Worm (Caenorhabditis elegans): ENCODE measurements around the gene C17H12.2.

The C17H12.2 gene

DNA sequence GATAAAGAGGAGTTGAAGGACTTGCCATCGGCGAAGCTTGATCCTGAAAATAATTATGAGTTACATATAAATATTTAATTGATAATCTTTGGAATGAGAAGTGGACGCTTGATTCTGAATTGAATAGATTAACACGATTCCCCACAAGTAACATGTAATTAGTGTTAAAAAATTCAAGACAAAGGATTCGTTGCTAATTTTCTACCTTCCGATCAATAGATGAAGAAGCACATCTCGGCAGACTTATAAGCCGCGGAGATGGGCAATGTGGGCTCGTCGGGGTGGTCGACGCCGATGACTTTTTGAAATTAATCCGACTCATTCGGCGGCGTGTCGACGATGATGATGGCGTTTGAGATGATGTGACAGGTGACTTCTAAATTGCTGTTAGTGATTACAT is 43.2 kb downstream of the C17H12.2 start:
- TF ChIP-seq ztf-11 (tag; optimal IDR thresholded peaks at IDR 0.05) (no peak), unc-62 (GFP tag; optimal IDR thresholded peaks at IDR 0.05 in 1 of 2) (peak in 1 of 2 experiments; percentile 71), unc-62 (tag; optimal IDR thresholded peaks at IDR 0.05) (no peak), snpc-1.2 (GFP tag; IDR thresholded peaks at IDR 0.05) (0 out of 2 replicates have a peak, but pooled peaks have one; percentile 6)

DNA sequence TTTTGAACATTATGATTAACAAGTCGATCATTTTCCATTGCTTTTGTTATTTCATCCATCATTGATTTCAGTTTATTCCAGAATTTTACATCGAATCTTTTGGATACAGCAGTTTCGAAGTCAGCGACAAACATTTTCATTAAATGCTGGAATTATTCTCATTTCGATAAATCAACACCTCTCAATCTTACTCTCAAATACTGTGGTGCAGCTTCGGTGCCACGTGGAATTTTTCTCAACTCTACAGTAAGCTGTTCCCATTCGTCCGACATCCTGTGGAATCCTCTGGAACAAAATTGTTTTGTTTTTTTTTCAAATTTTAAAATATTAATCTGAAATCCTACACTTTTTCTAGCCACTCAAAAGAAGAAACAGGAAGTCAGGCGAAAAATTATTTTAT is 48.1 kb downstream of the C17H12.2 start, which contains the start of gene smg-7:
TSS of gene smg-7 (minus strand) at position 285 of the 400 bp plus-strand sequence.
- 0 out of 2 replicates have a peak, but pooled peaks have one; percentile 12 for TF ChIP-seq tra-1 (GFP tag; IDR thresholded peaks at IDR 0.05)
- TF ChIP-seq F26F4.8 (GFP tag; conservative IDR thresholded peaks at IDR 0.05) = no peak
- no peak for TF ChIP-seq mdt-29 (GFP tag; IDR thresholded peaks at IDR 0.05)
- TF ChIP-seq zfp-2 (tag; optimal IDR thresholded peaks at IDR 0.05) = no peak
- no peak for TF ChIP-seq hmg-1.1 (GFP tag; IDR thresholded peaks at IDR 0.05)
- peak; percentile 88 for TF ChIP-seq aha-1 (tag)
- no peak for TF ChIP-seq daf-8 (GFP tag; IDR thresholded peaks at IDR 0.05)
- no peak for TF ChIP-seq zip-11 (GFP tag; IDR thresholded peaks at IDR 0.05)
- peak; percentile 60 for TF ChIP-seq ama-1 (optimal IDR thresholded peaks at IDR 0.05)
- no peak for TF ChIP-seq ztf-11 (tag; optimal IDR thresholded peaks at IDR 0.05)
- no peak for TF ChIP-seq hif-1 (tag; optimal IDR thresholded peaks at IDR 0.05)
- no peak for TF ChIP-seq lin-1 (GFP tag; IDR thresholded peaks at IDR 0.05)
- no peak for TF ChIP-seq aly-2 (tag; optimal IDR thresholded peaks at IDR 0.05)
- TF ChIP-seq ZK337.2 (GFP tag; IDR thresholded peaks at IDR 0.05) = no peak
- peak in 1 of 2 experiments; percentile 85 for TF ChIP-seq unc-62 (GFP tag; optimal IDR thresholded peaks at IDR 0.05 in 1 of 2)
- no peak for TF ChIP-seq unc-62 (tag; optimal IDR thresholded peaks at IDR 0.05)
- TF ChIP-seq nhr-48 (tag; optimal IDR thresholded peaks at IDR 0.05) = no peak
- TF ChIP-seq set-16 (GFP tag; IDR thresholded peaks at IDR 0.05) = no peak
- no peak for TF ChIP-seq nhr-77 (tag; optimal IDR thresholded peaks at IDR 0.05)
- TF ChIP-seq ceh-32 (tag; optimal IDR thresholded peaks at IDR 0.05; ENCODE audit: poor library complexity) = no peak
- TF ChIP-seq nhr-76 (tag; optimal IDR thresholded peaks at IDR 0.05) = no peak
- TF ChIP-seq daf-16 (GFP tag; optimal IDR thresholded peaks at IDR 0.05) = no peak
- no peak for TF ChIP-seq daf-16 (tag; optimal IDR thresholded peaks at IDR 0.05)
- no peak for TF ChIP-seq lin-29 (GFP tag; IDR thresholded peaks at IDR 0.05)
- no peak for TF ChIP-seq spr-3 (GFP tag; optimal IDR thresholded peaks at IDR 0.05)
- TF ChIP-seq lsy-2 (tag; optimal IDR thresholded peaks at IDR 0.05) = no peak
- TF ChIP-seq Y105C5A.15 (GFP tag; IDR thresholded peaks at IDR 0.05) = no peak

ce11 chrIV:6740190-6740589 is 50.1 kb downstream of the C17H12.2 start, which contains the start of gene Y73B6A.3:
Y73B6A.3 (minus strand) TSS chrIV:6740290.
- TF ChIP-seq F10B5.3 (tag; optimal IDR thresholded peaks at IDR 0.05) = no peak
- TF ChIP-seq aha-1 (tag) = no peak
- no peak for TF ChIP-seq nhr-111 (GFP tag; optimal IDR thresholded peaks at IDR 0.05)
- TF ChIP-seq arid-1 (GFP tag; conservative IDR thresholded peaks at IDR 0.05) = no peak
- no peak for TF ChIP-seq nhr-6 (tag; optimal IDR thresholded peaks at IDR 0.05)
- TF ChIP-seq daf-16 (GFP tag; optimal IDR thresholded peaks at IDR 0.05) = no peak
- TF ChIP-seq daf-16 (tag; optimal IDR thresholded peaks at IDR 0.05) = no peak
- no peak for TF ChIP-seq ama-1 (optimal IDR thresholded peaks at IDR 0.05)
- TF ChIP-seq lin-1 (GFP tag; IDR thresholded peaks at IDR 0.05) = no peak
- TF ChIP-seq aly-2 (tag; optimal IDR thresholded peaks at IDR 0.05) = no peak
- no peak for TF ChIP-seq fos-1 (tag; optimal IDR thresholded peaks at IDR 0.05)
- TF ChIP-seq nhr-41 (GFP tag; IDR thresholded peaks at IDR 0.05) = no peak
- no peak for TF ChIP-seq ceh-28 (tag; optimal IDR thresholded peaks at IDR 0.05)
- no peak for TF ChIP-seq ceh-82 (tag; optimal IDR thresholded peaks at IDR 0.05)
- TF ChIP-seq fkh-10 (GFP tag; optimal IDR thresholded peaks at IDR 0.05) = no peak
- no peak for TF ChIP-seq zfp-2 (tag; optimal IDR thresholded peaks at IDR 0.05)
- TF ChIP-seq cey-2 (tag; optimal IDR thresholded peaks at IDR 0.05; ENCODE audit: borderline replicate concordance, insufficient read depth) = no peak
- no peak for TF ChIP-seq madf-5 (GFP tag; IDR thresholded peaks at IDR 0.05)
- no peak for TF ChIP-seq mxl-2 (GFP tag; conservative IDR thresholded peaks at IDR 0.05)
- TF ChIP-seq egl-43 (GFP tag; IDR thresholded peaks at IDR 0.05) = no peak
